Fruit fly (Drosophila melanogaster) Kc167 (cell line): ENCODE measurements around the gene CG32152.

Experiments used
- Myc ChIP-seq: fragments of >200 bp; optimal IDR thresholded peaks from 2 replicates; lab custom pipeline; 2017; ENCODE audit warnings: missing external identifiers
- Sin3A ChIP-seq: fragments of >200 bp; optimal IDR thresholded peaks from 2 replicates; lab custom pipeline; 2018; ENCODE audit warnings: missing external identifiers
- h ChIP-seq: fragments of >200 bp; optimal IDR thresholded peaks from 3 replicates; lab custom pipeline; 2018; ENCODE audit warnings: missing external identifiers
- insv ChIP-seq: fragments of >200 bp; optimal IDR thresholded peaks from 3 replicates; lab custom pipeline; 2018; ENCODE audit warnings: missing external identifiers
- psq ChIP-seq: fragments of >200 bp; optimal IDR thresholded peaks from 2 replicates; lab custom pipeline; 2017; ENCODE audit warnings: missing external identifiers
- ttk ChIP-seq: sonication (Bioruptor generic); optimal IDR thresholded peaks from 2 replicates; lab custom pipeline; 2017; ENCODE audit warnings: missing external identifiers

DNA sequence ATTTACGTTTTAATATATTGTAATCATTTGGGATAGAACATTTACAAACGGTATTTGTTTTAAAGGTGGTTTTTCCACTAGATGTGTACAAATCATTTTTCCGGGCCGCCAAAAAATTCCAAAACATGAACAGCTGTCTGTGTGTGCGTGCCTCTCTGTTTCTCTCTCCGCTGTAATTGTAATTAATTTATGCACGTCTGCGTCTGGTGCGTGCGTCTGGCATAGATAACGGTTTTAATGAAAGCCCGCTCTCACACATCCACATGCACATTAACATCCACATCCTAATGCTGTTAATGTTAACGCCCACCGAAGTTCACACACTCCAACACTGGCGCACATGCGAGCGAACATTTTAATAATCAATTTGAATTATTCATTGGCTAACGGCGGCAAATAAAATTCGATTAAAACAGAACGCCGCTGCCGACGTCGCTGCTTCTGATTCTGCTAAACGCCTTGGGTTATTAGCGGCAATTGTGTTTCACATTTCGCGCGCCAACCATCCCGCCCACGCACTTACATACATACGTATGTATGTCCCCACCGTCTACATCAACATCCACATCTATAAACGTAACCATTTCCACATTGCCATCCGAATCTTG lies 2.2 kb upstream of the CG32152 start:
- no peak for TF ChIP-seq psq (lab: Kevin White, UChicago)
- TF ChIP-seq h (lab: Kevin White, UChicago), result no peak
- TF ChIP-seq insv (lab: Kevin White, UChicago), result no peak
- TF ChIP-seq Sin3A (lab: Kevin White, UChicago), result no peak
- no peak for TF ChIP-seq ttk (lab: Kevin White, UChicago)
- TF ChIP-seq Myc (lab: Kevin White, UChicago), result no peak
